Fruit fly (Drosophila melanogaster) whole organism: ENCODE measurements around the gene CG15641.

ENCODE experiments used
- CG8478 ChIP-seq: fragments of >200 bp; optimal IDR thresholded peaks from 2 replicates; lab custom pipeline; 2018; ENCODE audit warnings: inconsistent platforms
- Dll ChIP-seq: fragments of >200 bp; optimal IDR thresholded peaks from 2 replicates; lab custom pipeline; 2017
- EcR ChIP-seq, 2 experiments: fragments of >200 bp; optimal IDR thresholded peaks; 2 replicates each; lab custom pipeline; 2017; ENCODE audit warnings: missing biosample characterization in 2 of 2, missing genetic modification characterization in 2 of 2, missing genetic modification reagents in 2 of 2
- pan ChIP-seq: fragments of >200 bp; optimal IDR thresholded peaks from 2 replicates; lab custom pipeline; 2017
- psq ChIP-seq: fragments of >200 bp; optimal IDR thresholded peaks from 2 replicates; lab custom pipeline; 2017
- usp ChIP-seq: fragments of >200 bp; optimal IDR thresholded peaks from 2 replicates; lab custom pipeline; 2017; ENCODE audit warnings: missing biosample characterization, missing genetic modification characterization, mixed read lengths

DNA sequence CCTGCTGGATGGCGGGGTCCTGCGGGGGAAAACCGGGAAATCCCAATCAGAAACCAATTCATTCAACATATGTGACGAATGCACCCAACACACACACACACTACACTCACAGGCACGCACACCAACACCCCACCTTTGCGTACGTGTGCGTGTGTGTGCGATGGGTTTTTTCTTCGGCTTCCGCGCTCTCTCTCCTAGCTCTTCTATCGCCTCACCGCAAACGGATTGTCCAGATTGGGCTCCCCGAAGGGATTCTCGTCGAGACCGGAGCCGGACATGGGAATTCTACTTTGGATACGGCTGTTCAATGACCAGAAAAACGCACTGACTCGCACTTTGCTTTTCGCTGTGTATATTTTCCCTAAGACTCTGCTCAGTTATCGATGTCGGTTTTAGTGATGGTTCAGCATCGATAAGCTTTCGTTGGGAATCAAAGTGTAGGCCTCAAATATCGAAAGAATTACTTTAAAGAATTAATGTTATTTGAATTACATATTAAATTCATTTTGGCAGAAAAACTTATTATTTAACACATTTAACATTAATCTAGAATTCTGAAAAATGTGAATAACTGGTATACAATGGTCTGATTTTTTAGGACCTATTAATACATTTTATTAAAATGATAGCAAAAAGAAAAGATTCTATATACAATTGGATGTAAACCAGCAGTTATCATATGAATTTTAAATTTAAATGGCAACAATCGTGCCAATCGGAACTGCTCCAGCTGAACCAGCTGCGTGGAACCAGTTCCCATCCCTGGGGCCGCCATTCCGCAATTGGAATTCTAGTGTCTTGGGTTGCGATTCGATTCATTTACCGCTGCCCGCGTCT, 18.0 kb upstream of the CG15641 start, which contains the start of the genes Scamp and Ahcy:
- TF ChIP-seq Dll (lab: Kevin White, UChicago) (no peak), pan (lab: Kevin White, UChicago) (no peak), usp (no peak), psq (no peak), CG8478 (lab: Kevin White, UChicago) (no peak), EcR (GFP tag; optimal IDR thresholded peaks at IDR 0.05; lab: Kevin White, UChicago) (no peak)
